Worm (Caenorhabditis elegans): ENCODE results near the gene K02G10.5.

K02G10.5 gene

ce11 chrX:4652950-4653349, 38.0 kb downstream of the K02G10.5 start:
- peak; percentile 93 for TF ChIP-seq dsc-1 (tag; optimal IDR thresholded peaks at IDR 0.05)
- TF ChIP-seq nhr-76 (tag; optimal IDR thresholded peaks at IDR 0.05): no peak
- peak; percentile 51 for TF ChIP-seq fkh-4 (tag; optimal IDR thresholded peaks at IDR 0.05; ENCODE audit: borderline replicate concordance)

ce11 chrX:4651428-4651827, 39.6 kb downstream of the K02G10.5 start:
- TF ChIP-seq alr-1 (tag; optimal IDR thresholded peaks at IDR 0.05; ENCODE audit: borderline replicate concordance): no peak
- TF ChIP-seq C34B4.2 (tag; optimal IDR thresholded peaks at IDR 0.05): no peak
- TF ChIP-seq nhr-12 (tag; optimal IDR thresholded peaks at IDR 0.05): no peak
- TF ChIP-seq fkh-4 (tag; optimal IDR thresholded peaks at IDR 0.05; ENCODE audit: borderline replicate concordance): no peak
- no peak for TF ChIP-seq efl-3 (GFP tag; optimal IDR thresholded peaks at IDR 0.05)
- no peak for TF ChIP-seq snu-23 (GFP tag; optimal IDR thresholded peaks at IDR 0.05)
- TF ChIP-seq aly-2 (tag; optimal IDR thresholded peaks at IDR 0.05): no peak
- TF ChIP-seq elt-2 (tag; optimal IDR thresholded peaks at IDR 0.05): no peak
- no peak for TF ChIP-seq ceh-63 (GFP tag; optimal IDR thresholded peaks at IDR 0.05)
- TF ChIP-seq sptf-1 (tag; optimal IDR thresholded peaks at IDR 0.05): no peak
- TF ChIP-seq vab-15 (tag; optimal IDR thresholded peaks at IDR 0.05): no peak
- TF ChIP-seq blmp-1 (tag; optimal IDR thresholded peaks at IDR 0.05): no peak
- no peak for TF ChIP-seq ces-1 (GFP tag; optimal IDR thresholded peaks at IDR 0.05)
- TF ChIP-seq tbx-2 (tag; optimal IDR thresholded peaks at IDR 0.05): no peak
- no peak for TF ChIP-seq ztf-11 (tag; optimal IDR thresholded peaks at IDR 0.05)
- TF ChIP-seq nhr-11 (tag; optimal IDR thresholded peaks at IDR 0.05): no peak
- TF ChIP-seq ztf-4 (tag; optimal IDR thresholded peaks at IDR 0.05): no peak
- no peak for TF ChIP-seq aha-1 (tag; optimal IDR thresholded peaks at IDR 0.05)
- no peak for TF ChIP-seq mef-2 (tag; optimal IDR thresholded peaks at IDR 0.05)
- no peak for TF ChIP-seq sox-4 (tag; optimal IDR thresholded peaks at IDR 0.05)

ce11 chrX:4649097-4649496, 41.9 kb downstream of the K02G10.5 start, which contains the start of gene ent-5:
Gene ent-5, minus strand, starts transcription at chrX:4649197.
- no peak for TF ChIP-seq nhr-47 (tag; optimal IDR thresholded peaks at IDR 0.05)
- no peak for TF ChIP-seq Y116A8C.19 (tag; optimal IDR thresholded peaks at IDR 0.05; ENCODE audit: borderline replicate concordance)
- no peak for TF ChIP-seq vab-15 (tag; optimal IDR thresholded peaks at IDR 0.05)
- TF ChIP-seq nhr-85 (tag): no peak
- TF ChIP-seq nhr-90 (tag; optimal IDR thresholded peaks at IDR 0.05; ENCODE audit: poor library complexity): no peak
- TF ChIP-seq unc-30 (tag; optimal IDR thresholded peaks at IDR 0.05): no peak
- no peak for TF ChIP-seq jun-1 (tag; optimal IDR thresholded peaks at IDR 0.05)
- TF ChIP-seq lin-35 (GFP tag; optimal IDR thresholded peaks at IDR 0.05): no peak
- no peak for TF ChIP-seq grh-1 (GFP tag; IDR thresholded peaks at IDR 0.05)

- TF ChIP-seq tbx-2 (tag; optimal IDR thresholded peaks at IDR 0.05) (no peak), hlh-4 (tag; optimal IDR thresholded peaks at IDR 0.05) (no peak), unc-98 (GFP tag; IDR thresholded peaks at IDR 0.05) (no peak), aha-1 (tag; optimal IDR thresholded peaks at IDR 0.05) (no peak), alr-1 (tag; optimal IDR thresholded peaks at IDR 0.05; ENCODE audit: borderline replicate concordance) (no peak), nhr-47 (tag; optimal IDR thresholded peaks at IDR 0.05) (no peak), zip-4 (GFP tag; optimal IDR thresholded peaks at IDR 0.05) (no peak), Y116A8C.19 (tag; optimal IDR thresholded peaks at IDR 0.05; ENCODE audit: borderline replicate concordance) (no peak), dpl-1 (GFP tag; optimal IDR thresholded peaks at IDR 0.05) (no peak), lsy-2 (tag; optimal IDR thresholded peaks at IDR 0.05) (no peak), fkh-10 (GFP tag; optimal IDR thresholded peaks at IDR 0.05) (no peak), mef-2 (tag; optimal IDR thresholded peaks at IDR 0.05) (no peak)
Measured at ce11 chrX:4647104-4647503, 43.9 kb downstream of the K02G10.5 start, which contains the start of gene C46C11.4. Gene C46C11.4, minus strand, starts transcription at chrX:4647204.

Measured in whole organism, L1 larva.